Fruit fly (Drosophila melanogaster) whole organism: ENCODE data around the gene HDAC1.

ENCODE experiments used
- CG8478 ChIP-seq: fragments of >200 bp; optimal IDR thresholded peaks from 2 replicates; lab custom pipeline; 2018; ENCODE audit warnings: inconsistent platforms
- EcR ChIP-seq, 2 experiments: fragments of >200 bp; optimal IDR thresholded peaks; 2 replicates each; lab custom pipeline; 2017; ENCODE audit warnings: missing biosample characterization in 2 of 2, missing genetic modification characterization in 2 of 2, missing genetic modification reagents in 2 of 2
- pan ChIP-seq: fragments of >200 bp; optimal IDR thresholded peaks from 2 replicates; lab custom pipeline; 2017
- psq ChIP-seq: fragments of >200 bp; optimal IDR thresholded peaks from 2 replicates; lab custom pipeline; 2017
- usp ChIP-seq: fragments of >200 bp; optimal IDR thresholded peaks from 2 replicates; lab custom pipeline; 2017; ENCODE audit warnings: missing biosample characterization, missing genetic modification characterization, mixed read lengths

- TF ChIP-seq EcR (GFP tag; optimal IDR thresholded peaks at IDR 0.05; lab: Kevin White, UChicago) (no peak), usp (no peak), CG8478 (no peak), pan (no peak), psq (no peak)
These were observed 51.0 kb downstream of the HDAC1 start, which contains the start of gene CG34266 for dm6 chr3L:4677532-4677931.
